Worm (Caenorhabditis elegans) whole organism, L2 larva: ENCODE results near the gene chil-16.

Experiments used
- alr-1 ChIP-seq: fragments of 150-350 bp; optimal IDR thresholded peaks from 2 replicates; lab custom pipeline; 2014; ENCODE audit warnings: missing biosample characterization, missing genetic modification characterization
- sma-9 ChIP-seq, 2 experiments: fragments of 150-350 bp in 1 of 2; sonication (generic microtip) in 1 of 2; optimal IDR thresholded peaks; 2 replicates each; lab custom pipeline; 2014 to 2016; ENCODE audit warnings: missing genetic modification characterization in 2 of 2, mild to moderate bottlenecking in 1 of 2, missing biosample characterization in 1 of 2, missing compliant biosample characterization in 1 of 2, missing genetic modification reagents in 1 of 2, moderate library complexity in 1 of 2

DNA sequence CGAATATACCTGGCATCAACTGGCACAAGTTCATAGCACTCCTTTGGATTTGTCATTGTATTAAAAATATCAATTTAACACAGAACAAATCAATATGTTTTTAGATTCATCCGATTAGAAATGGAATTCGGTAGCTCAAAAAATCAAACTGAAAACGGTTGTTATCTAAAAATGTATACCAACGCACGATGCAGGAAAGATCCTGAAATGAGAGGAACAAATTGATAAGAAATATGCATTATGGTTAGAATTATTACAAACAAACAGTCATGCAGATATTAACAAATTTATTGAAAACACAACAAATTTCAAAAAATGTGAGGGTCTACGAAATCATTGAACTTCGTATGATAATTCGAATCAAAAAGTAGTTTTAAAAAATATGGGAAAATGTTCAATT is 28.3 kb upstream of the chil-16 start, which contains the start of gene T19H5.6:
- no peak for TF ChIP-seq sma-9 (GFP tag; optimal IDR thresholded peaks at IDR 0.05; lab: Kevin White, UChicago)
- no peak for TF ChIP-seq sma-9 (tag; optimal IDR thresholded peaks at IDR 0.05; lab: Kevin White, UChicago)
- TF ChIP-seq alr-1 (tag; lab: Kevin White, UChicago) = no peak
